Fruit fly (Drosophila melanogaster): ENCODE measurements around the gene CG8003.

CG8003 gene

DNA sequence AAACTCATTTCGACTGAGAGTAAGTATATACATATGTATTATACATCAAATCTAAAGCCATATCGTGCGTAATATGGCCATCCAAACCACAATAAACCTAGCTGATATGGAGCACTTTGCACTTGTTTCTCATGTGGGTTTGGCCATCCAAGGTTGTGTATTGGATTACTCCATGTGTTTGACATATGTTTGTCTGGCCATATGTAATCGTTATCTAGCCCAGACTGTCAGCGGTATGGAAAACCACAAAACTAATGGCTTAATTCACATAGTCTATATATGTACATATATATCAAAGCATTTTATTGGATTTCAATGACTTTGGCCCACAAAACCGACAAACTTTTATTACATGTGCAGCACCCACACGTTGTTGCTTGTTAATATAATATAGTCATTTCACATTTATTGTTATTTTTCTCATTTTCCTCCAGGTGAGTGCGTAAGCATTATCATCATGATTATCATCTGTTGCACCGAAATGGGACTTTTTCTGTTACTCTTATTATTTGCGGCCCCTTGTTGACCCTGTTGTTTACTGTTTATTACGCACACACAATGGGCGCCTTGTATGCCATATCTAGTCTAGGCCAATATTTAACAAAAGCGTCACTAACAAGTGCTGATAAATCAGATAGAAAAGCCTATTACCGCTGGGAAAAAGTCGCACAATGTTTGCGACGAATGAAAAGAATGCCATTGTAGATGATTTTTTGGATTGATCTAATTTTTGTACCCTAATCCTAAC lies 4.7 kb upstream of the CG8003 start (continued):
- TF ChIP-seq Deaf1 (tag; optimal IDR thresholded peaks at IDR 0.05), result no peak
- no peak for TF ChIP-seq CG11085 (GFP tag; IDR thresholded peaks at IDR 0.05)
- TF ChIP-seq amos (GFP tag; IDR thresholded peaks at IDR 0.05; ENCODE audit: partially characterized antibody), result no peak
- TF ChIP-seq wek (GFP tag; optimal IDR thresholded peaks at IDR 0.05), result peak; percentile 77
- TF ChIP-seq p53 (GFP tag; optimal IDR thresholded peaks at IDR 0.05), result peak; percentile 50
- TF ChIP-seq zf30C (GFP tag; optimal IDR thresholded peaks at IDR 0.05), result no peak
- peak; percentile 32 for TF ChIP-seq az2 (GFP tag; optimal IDR thresholded peaks at IDR 0.05)
- TF ChIP-seq CG9437 (GFP tag; optimal IDR thresholded peaks at IDR 0.05), result no peak
- TF ChIP-seq HLH54F (GFP tag; optimal IDR thresholded peaks at IDR 0.05), result peak; percentile 2
- TF ChIP-seq gro (GFP tag; optimal IDR thresholded peaks at IDR 0.05), result peak; percentile 36
- no peak for TF ChIP-seq sc (optimal IDR thresholded peaks at IDR 0.05)
- TF ChIP-seq sc (GFP tag; optimal IDR thresholded peaks at IDR 0.05), result peak; percentile 62
- TF ChIP-seq rib (GFP tag; IDR thresholded peaks at IDR 0.05), result no peak
- TF ChIP-seq run (tag; optimal IDR thresholded peaks at IDR 0.05), result peak; percentile 23
- TF ChIP-seq Xrp1 (GFP tag; IDR thresholded peaks at IDR 0.05), result peak; percentile 70
- TF ChIP-seq Chrac-16 (GFP tag; optimal IDR thresholded peaks at IDR 0.05), result no peak
- peak; percentile 72 for TF ChIP-seq da (GFP tag; optimal IDR thresholded peaks at IDR 0.05)
- peak; percentile 70 for TF ChIP-seq CG11723 (GFP tag; optimal IDR thresholded peaks at IDR 0.05)
- peak; percentile 48 for TF ChIP-seq crc (GFP tag; optimal IDR thresholded peaks at IDR 0.05)
- TF ChIP-seq TFAM (GFP tag; optimal IDR thresholded peaks at IDR 0.05), result peak; percentile 34
- peak; percentile 80 for TF ChIP-seq CG33213 (GFP tag; optimal IDR thresholded peaks at IDR 0.05)
- TF ChIP-seq Lpt (GFP tag; optimal IDR thresholded peaks at IDR 0.05), result no peak
- peak; percentile 58 for TF ChIP-seq CG5180 (GFP tag; optimal IDR thresholded peaks at IDR 0.05)
- no peak for TF ChIP-seq hb (GFP tag; IDR thresholded peaks at IDR 0.05; ENCODE audit: partially characterized antibody)
- no peak for TF ChIP-seq mld (GFP tag; IDR thresholded peaks at IDR 0.05; ENCODE audit: partially characterized antibody)
- TF ChIP-seq CG2712 (tag; optimal IDR thresholded peaks at IDR 0.05), result peak; percentile 45
- TF ChIP-seq fd102C (GFP tag; optimal IDR thresholded peaks at IDR 0.05), result no peak
- TF ChIP-seq emc (GFP tag; optimal IDR thresholded peaks at IDR 0.05), result peak; percentile 2
- peak; percentile 88 for TF ChIP-seq CG12071 (GFP tag; optimal IDR thresholded peaks at IDR 0.05)
- TF ChIP-seq CG17912 (GFP tag; optimal IDR thresholded peaks at IDR 0.05), result peak; percentile 72
- TF ChIP-seq ewg (GFP tag; optimal IDR thresholded peaks at IDR 0.05), result peak; percentile 55
- peak; percentile 42 for TF ChIP-seq pho (GFP tag; optimal IDR thresholded peaks at IDR 0.05)
- peak; percentile 58 for TF ChIP-seq CG6683 (GFP tag; optimal IDR thresholded peaks at IDR 0.05)
- no peak for TF ChIP-seq h (optimal IDR thresholded peaks at IDR 0.05)
- peak; percentile 54; the same call in 1 of the 3 replicates for TF ChIP-seq otp (GFP tag; IDR thresholded peaks at IDR 0.05)
- TF ChIP-seq Meics (GFP tag; optimal IDR thresholded peaks at IDR 0.05), result peak; percentile 74
- peak; percentile 59 for TF ChIP-seq Jarid2 (GFP tag; optimal IDR thresholded peaks at IDR 0.05)
- peak; percentile 64 for TF ChIP-seq CG4854 (GFP tag; optimal IDR thresholded peaks at IDR 0.05)
- peak; percentile 62 for TF ChIP-seq scrt (GFP tag; optimal IDR thresholded peaks at IDR 0.05)
- TF ChIP-seq Eip74EF (GFP tag; optimal IDR thresholded peaks at IDR 0.05), result peak in 1 of 2 experiments; percentile 61
- peak in 1 of 3 experiments; percentile 4 for TF ChIP-seq lola (GFP tag; optimal IDR thresholded peaks at IDR 0.05)
- no peak for TF ChIP-seq CG4404 (GFP tag; IDR thresholded peaks at IDR 0.05)
- peak; percentile 71 for TF ChIP-seq grn (GFP tag; optimal IDR thresholded peaks at IDR 0.05)
- TF ChIP-seq CG11398 (GFP tag; optimal IDR thresholded peaks at IDR 0.05), result peak; percentile 78
- TF ChIP-seq Sox102F (GFP tag; optimal IDR thresholded peaks at IDR 0.05), result peak; percentile 70
- TF ChIP-seq Gsc (GFP tag; IDR thresholded peaks at IDR 0.05), result no peak
- TF ChIP-seq CG9932 (GFP tag; IDR thresholded peaks at IDR 0.05), result no peak
- peak; percentile 19 for TF ChIP-seq Ets97D (GFP tag; optimal IDR thresholded peaks at IDR 0.05)
- TF ChIP-seq tin (GFP tag; optimal IDR thresholded peaks at IDR 0.05), result no peak
- no peak for TF ChIP-seq CG15073 (GFP tag; optimal IDR thresholded peaks at IDR 0.05)

Data from whole organism, embryonic.